Fruit fly (Drosophila melanogaster): Measurements from ENCODE around the gene Pburs.
A peak's percentile ranks its signal among the peaks of the same experiment; 100 is the strongest.

Pburs gene

dm6 chr2L:14399326-14399725, 17.8 kb downstream of the Pburs start (continued):
- TF ChIP-seq CG4328 (GFP tag; optimal IDR thresholded peaks at IDR 0.05) (peak; percentile 40), Xrp1 (GFP tag; IDR thresholded peaks at IDR 0.05) (peak; percentile 16; the same call in 1 of the 2 replicates), dysf (GFP tag; IDR thresholded peaks at IDR 0.05) (no peak; the same call in 2 of the 3 replicates), CoRest (tag; optimal IDR thresholded peaks at IDR 0.05) (no peak), eyg (GFP tag; optimal IDR thresholded peaks at IDR 0.05) (peak; percentile 36), pho (GFP tag; optimal IDR thresholded peaks at IDR 0.05) (peak; percentile 10), fd3F (GFP tag; optimal IDR thresholded peaks at IDR 0.05) (peak; percentile 44), Hr3 (GFP tag; optimal IDR thresholded peaks at IDR 0.05) (no peak), sob (GFP tag; IDR thresholded peaks at IDR 0.05) (no peak), knrl (GFP tag; IDR thresholded peaks at IDR 0.05; ENCODE audit: partially characterized antibody) (no peak)

- TF ChIP-seq ATbp (GFP tag; optimal IDR thresholded peaks at IDR 0.05) (peak; percentile 42), ro (GFP tag; IDR thresholded peaks at IDR 0.05) (no peak), CG13296 (GFP tag; optimal IDR thresholded peaks at IDR 0.05) (no peak), CG15514 (GFP tag; optimal IDR thresholded peaks at IDR 0.05) (peak; percentile 3), CG10209 (GFP tag; optimal IDR thresholded peaks at IDR 0.05) (peak; percentile 7), gsb-n (tag; optimal IDR thresholded peaks at IDR 0.05) (peak; percentile 6), ci (GFP tag; IDR thresholded peaks at IDR 0.05) (peak; percentile 33; the same call in 1 of the 3 replicates), CG17568 (GFP tag; optimal IDR thresholded peaks at IDR 0.05) (peak; percentile 33), Vsx1 (GFP tag; optimal IDR thresholded peaks at IDR 0.05) (peak; percentile 48), PHDP (tag; optimal IDR thresholded peaks at IDR 0.05) (peak; percentile 10), CG10431 (GFP tag; optimal IDR thresholded peaks at IDR 0.05) (peak; percentile 3), CG10366 (GFP tag; IDR thresholded peaks at IDR 0.05) (no peak), ase (GFP tag; IDR thresholded peaks at IDR 0.05) (no peak), gem (tag; optimal IDR thresholded peaks at IDR 0.05) (peak; percentile 7), dysf (GFP tag; IDR thresholded peaks at IDR 0.05) (no peak), pb (GFP tag; optimal IDR thresholded peaks at IDR 0.05) (no peak), sens (GFP tag) (peak; percentile 40), CG15601 (tag; optimal IDR thresholded peaks at IDR 0.05) (peak; percentile 8), ken (GFP tag; IDR thresholded peaks at IDR 0.05) (0 out of 3 replicates have a peak, but pooled peaks have one; percentile 22)
Observed at dm6 chr2L:14398562-14398961, 18.6 kb downstream of the Pburs start.

- TF ChIP-seq CG5953 (GFP tag; IDR thresholded peaks at IDR 0.05) (0 out of 2 replicates have a peak, but pooled peaks have one; percentile 4), sd (tag; optimal IDR thresholded peaks at IDR 0.05) (no peak), ci (GFP tag; IDR thresholded peaks at IDR 0.05) (0 out of 3 replicates have a peak, but pooled peaks have one; percentile 26), CG12236 (GFP tag; optimal IDR thresholded peaks at IDR 0.05) (no peak), chif (GFP tag; optimal IDR thresholded peaks at IDR 0.05) (no peak), CG2116 (GFP tag; optimal IDR thresholded peaks at IDR 0.05) (no peak), luna (GFP tag; optimal IDR thresholded peaks at IDR 0.05) (no peak), CG6813 (GFP tag; optimal IDR thresholded peaks at IDR 0.05) (no peak), CG12071 (GFP tag; optimal IDR thresholded peaks at IDR 0.05) (peak; percentile 18), ttk (GFP tag; IDR thresholded peaks at IDR 0.05) (no peak), CG13296 (GFP tag; optimal IDR thresholded peaks at IDR 0.05) (no peak), Aef1 (GFP tag; IDR thresholded peaks at IDR 0.05) (0 out of 3 replicates have a peak, but pooled peaks have one; percentile 16), CG3847 (GFP tag; IDR thresholded peaks at IDR 0.05) (0 out of 2 replicates have a peak, but pooled peaks have one; percentile 7), Deaf1 (tag; optimal IDR thresholded peaks at IDR 0.05) (peak; percentile 18), CG10979 (tag; optimal IDR thresholded peaks at IDR 0.05) (no peak), CG8290 (GFP tag; optimal IDR thresholded peaks at IDR 0.05) (no peak), CG8290 (tag; optimal IDR thresholded peaks at IDR 0.05) (peak in 1 of 2 experiments; percentile 14), HLH3B (GFP tag; IDR thresholded peaks at IDR 0.05) (peak; percentile 50; the same call in 1 of the 2 replicates), Ets65A (GFP tag) (peak; percentile 4), hkb (optimal IDR thresholded peaks at IDR 0.05) (no peak), hkb (GFP tag; IDR thresholded peaks at IDR 0.05) (peak; percentile 15; the same call in 1 of the 2 replicates), schlank (tag; optimal IDR thresholded peaks at IDR 0.05) (no peak), CG2199 (GFP tag; IDR thresholded peaks at IDR 0.05) (peak; percentile 39; the same call in 1 of the 3 replicates), CG7839 (tag; optimal IDR thresholded peaks at IDR 0.05) (no peak)
Observed at dm6 chr2L:14397948-14398347, 19.2 kb downstream of the Pburs start.
